Worm (Caenorhabditis elegans) whole organism, L4/young adult: ENCODE measurements around the gene Y82E9BL.5.

Experiments
- W03F9.2 ChIP-seq: fragments of 150-350 bp; optimal IDR thresholded peaks from 2 replicates; lab custom pipeline; 2014; ENCODE audit warnings: missing biosample characterization, missing genetic modification characterization
- dao-5 ChIP-seq: sonication (generic microtip); optimal IDR thresholded peaks from 2 replicates; lab custom pipeline; 2016; ENCODE audit warnings: missing genotype, missing genetic modification characterization, moderate library complexity, missing compliant biosample characterization

DNA sequence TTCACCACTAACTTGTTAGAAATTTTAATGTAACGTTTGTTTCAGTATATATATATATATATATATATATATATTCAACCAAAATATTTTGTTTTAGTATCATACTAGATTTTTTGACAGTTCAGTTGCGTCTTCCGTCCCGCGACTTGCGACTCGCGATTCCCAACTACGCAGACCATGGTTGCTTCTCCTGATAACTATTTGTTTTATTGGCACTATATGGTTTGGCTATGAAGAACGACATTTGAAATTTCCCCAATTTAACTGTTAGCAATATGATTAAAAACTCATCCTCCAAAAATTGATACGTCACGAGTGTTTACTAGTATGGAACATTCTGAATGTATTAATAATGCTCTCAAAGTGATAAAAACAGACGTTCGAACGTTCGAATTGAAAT is 37.3 kb upstream of the Y82E9BL.5 start:
- no peak for TF ChIP-seq W03F9.2 (tag; lab: Kevin White, UChicago)
- no peak for TF ChIP-seq dao-5 (tag; lab: Kevin White, UChicago)
